Worm (Caenorhabditis elegans) whole organism, L3 larva: Measurements from ENCODE around the gene dnbp-1.

Experiments
- R02D3.7 ChIP-seq: fragments of 150-350 bp; optimal IDR thresholded peaks from 2 replicates; lab custom pipeline; 2014; ENCODE audit warnings: missing biosample characterization, missing genetic modification characterization
- ZK546.5 ChIP-seq: sonication (generic microtip); optimal IDR thresholded peaks from 2 replicates; lab custom pipeline; 2017; ENCODE audit warnings: missing biosample characterization, missing genetic modification characterization
- aly-2 ChIP-seq: fragments of 150-350 bp; optimal IDR thresholded peaks from 2 replicates; lab custom pipeline; 2014; ENCODE audit warnings: missing biosample characterization, missing genetic modification characterization
- ama-1 ChIP-seq: fragments of 150-350 bp; optimal IDR thresholded peaks from 2 replicates; lab custom pipeline; 2018
- ceh-16 ChIP-seq: sonication (generic microtip); optimal IDR thresholded peaks from 2 replicates; lab custom pipeline; 2017; ENCODE audit warnings: missing biosample characterization, missing genetic modification characterization
- ceh-28 ChIP-seq: fragments of 150-350 bp; optimal IDR thresholded peaks from 2 replicates; lab custom pipeline; 2014; ENCODE audit warnings: missing biosample characterization, missing genetic modification reagents, missing genetic modification characterization
- ceh-82 ChIP-seq: fragments of 150-350 bp; optimal IDR thresholded peaks from 2 replicates; lab custom pipeline; 2014; ENCODE audit warnings: missing biosample characterization, missing genetic modification characterization
- ceh-9 ChIP-seq: sonication (generic microtip); optimal IDR thresholded peaks from 2 replicates; lab custom pipeline; 2018; ENCODE audit warnings: missing biosample characterization, missing genetic modification characterization
- daf-12 ChIP-seq: fragments of 150-350 bp; optimal IDR thresholded peaks from 2 replicates; lab custom pipeline; 2014; ENCODE audit warnings: missing biosample characterization, missing genetic modification reagents, missing genetic modification characterization
- egl-27 ChIP-seq: sonication (generic microtip); optimal IDR thresholded peaks from 4 replicates; lab custom pipeline; 2017; ENCODE audit warnings: missing biosample characterization, missing genetic modification reagents, missing genetic modification characterization
- egl-5 ChIP-seq: fragments of 150-350 bp; optimal IDR thresholded peaks from 2 replicates; lab custom pipeline; 2017; ENCODE audit warnings: missing biosample characterization, missing genetic modification reagents, missing genetic modification characterization, inconsistent platforms
- elt-1 ChIP-seq: fragments of 150-350 bp; optimal IDR thresholded peaks from 2 replicates; lab custom pipeline; 2014; ENCODE audit warnings: missing biosample characterization, missing genetic modification characterization
- elt-2 ChIP-seq: sonication (generic microtip); optimal IDR thresholded peaks from 2 replicates; lab custom pipeline; 2016; ENCODE audit warnings: missing genetic modification reagents, mild to moderate bottlenecking, missing genetic modification characterization, missing compliant biosample characterization
- elt-3 ChIP-seq, 3 experiments: fragments of 150-350 bp in 1 of 3; sonication (generic microtip) in 2 of 3; optimal IDR thresholded peaks; 2 replicates in 2 of 3; 4 replicates in 1 of 3; lab custom pipeline; 2014 to 2017; ENCODE audit warnings: missing biosample characterization in 3 of 3, missing genetic modification characterization in 3 of 3
- eor-1 ChIP-seq, 2 experiments: fragments of 150-350 bp; optimal IDR thresholded peaks; 2 replicates each; lab custom pipeline; 2014 to 2018; ENCODE audit warnings: missing biosample characterization in 2 of 2, missing genetic modification characterization in 2 of 2
- fkh-10 ChIP-seq: sonication (generic microtip); optimal IDR thresholded peaks from 2 replicates; lab custom pipeline; 2017; ENCODE audit warnings: missing biosample characterization, missing genetic modification reagents, missing genetic modification characterization
- fkh-2 ChIP-seq: fragments of 150-350 bp; optimal IDR thresholded peaks from 2 replicates; lab custom pipeline; 2014; ENCODE audit warnings: missing biosample characterization, missing genetic modification reagents, missing genetic modification characterization
- fos-1 ChIP-seq: fragments of 150-350 bp; optimal IDR thresholded peaks from 2 replicates; lab custom pipeline; 2014; ENCODE audit warnings: missing biosample characterization, missing genetic modification characterization
- hmg-11 ChIP-seq: sonication (generic microtip); optimal IDR thresholded peaks from 2 replicates; lab custom pipeline; 2016; ENCODE audit warnings: missing genetic modification characterization, missing compliant biosample characterization
- jun-1 ChIP-seq: fragments of 150-350 bp; optimal IDR thresholded peaks from 2 replicates; lab custom pipeline; 2014; ENCODE audit warnings: missing biosample characterization, missing genetic modification reagents, missing genetic modification characterization
- lin-15B ChIP-seq: fragments of 150-350 bp; optimal IDR thresholded peaks from 2 replicates; lab custom pipeline; 2014; ENCODE audit warnings: missing biosample characterization, missing genetic modification characterization
- lin-39 ChIP-seq: fragments of 150-350 bp; optimal IDR thresholded peaks from 2 replicates; lab custom pipeline; 2018; ENCODE audit warnings: missing biosample characterization, missing genetic modification reagents, missing genetic modification characterization
- lsy-12 ChIP-seq: sonication (generic microtip); optimal IDR thresholded peaks from 2 replicates; lab custom pipeline; 2016; ENCODE audit warnings: mild to moderate bottlenecking, missing genetic modification characterization, missing compliant biosample characterization
- mdl-1 ChIP-seq: fragments of 150-350 bp; optimal IDR thresholded peaks from 2 replicates; lab custom pipeline; 2014; ENCODE audit warnings: missing biosample characterization, missing genetic modification characterization
- mml-1 ChIP-seq: fragments of 150-350 bp; sonication (generic microtip); optimal IDR thresholded peaks from 3 replicates; lab custom pipeline; 2014; ENCODE audit warnings: missing biosample characterization, missing genetic modification characterization
- nfya-1 ChIP-seq: sonication (generic microtip); optimal IDR thresholded peaks from 2 replicates; lab custom pipeline; 2017; ENCODE audit warnings: missing genetic modification characterization, mild to moderate bottlenecking, missing compliant biosample characterization, antibody characterized with exemption, moderate library complexity; ENCODE audit not compliant: insufficient read depth
- nhr-11 ChIP-seq: fragments of 150-350 bp; optimal IDR thresholded peaks from 2 replicates; lab custom pipeline; 2014; ENCODE audit warnings: missing biosample characterization, missing genetic modification characterization
- nhr-12 ChIP-seq: fragments of 150-350 bp; optimal IDR thresholded peaks from 2 replicates; lab custom pipeline; 2014; ENCODE audit warnings: missing biosample characterization, missing genetic modification characterization
- nhr-23 ChIP-seq: fragments of 150-350 bp; optimal IDR thresholded peaks from 2 replicates; lab custom pipeline; 2014; ENCODE audit warnings: missing biosample characterization, missing genetic modification reagents, missing genetic modification characterization
- nhr-237 ChIP-seq: fragments of 150-350 bp; optimal IDR thresholded peaks from 2 replicates; lab custom pipeline; 2014; ENCODE audit warnings: missing biosample characterization, missing genetic modification characterization
- nhr-25 ChIP-seq: sonication (generic microtip); optimal IDR thresholded peaks from 2 replicates; lab custom pipeline; 2017; ENCODE audit warnings: missing biosample characterization, missing genetic modification characterization
- nhr-28 ChIP-seq: fragments of 150-350 bp; optimal IDR thresholded peaks from 2 replicates; lab custom pipeline; 2014; ENCODE audit warnings: missing biosample characterization, missing genetic modification characterization
- nhr-43 ChIP-seq: sonication (generic microtip); optimal IDR thresholded peaks from 2 replicates; lab custom pipeline; 2016; ENCODE audit warnings: mild to moderate bottlenecking, missing genetic modification characterization, missing compliant biosample characterization; ENCODE audit not compliant: poor library complexity, severe bottlenecking
- nhr-67 ChIP-seq: fragments of 150-350 bp; optimal IDR thresholded peaks from 2 replicates; lab custom pipeline; 2014; ENCODE audit warnings: missing biosample characterization, missing genetic modification characterization
- nhr-76 ChIP-seq: fragments of 150-350 bp; sonication (generic microtip); optimal IDR thresholded peaks from 5 replicates; lab custom pipeline; 2014; ENCODE audit warnings: missing biosample characterization, missing genetic modification characterization
- nhr-77 ChIP-seq: fragments of 150-350 bp; optimal IDR thresholded peaks from 2 replicates; lab custom pipeline; 2014; ENCODE audit warnings: missing biosample characterization, missing genetic modification characterization
- pha-4 ChIP-seq: fragments of 150-350 bp; optimal IDR thresholded peaks from 2 replicates; lab custom pipeline; 2014; ENCODE audit warnings: missing biosample characterization, missing genetic modification reagents, missing genetic modification characterization
- pqm-1 ChIP-seq: fragments of 150-350 bp; optimal IDR thresholded peaks from 2 replicates; lab custom pipeline; 2017; ENCODE audit warnings: missing biosample characterization, missing genetic modification characterization, inconsistent platforms
- sea-2 ChIP-seq: fragments of 150-350 bp; sonication (generic microtip); optimal IDR thresholded peaks from 4 replicates; lab custom pipeline; 2014; ENCODE audit warnings: missing biosample characterization, missing genetic modification reagents, missing genetic modification characterization
- skn-1 ChIP-seq: fragments of 150-350 bp; optimal IDR thresholded peaks from 2 replicates; lab custom pipeline; 2014; ENCODE audit warnings: missing biosample characterization, missing genetic modification characterization
- snpc-4 ChIP-seq: fragments of 150-350 bp; optimal IDR thresholded peaks from 2 replicates; lab custom pipeline; 2014; ENCODE audit warnings: missing biosample characterization, missing genetic modification characterization
- tbx-2 ChIP-seq: sonication (generic microtip); optimal IDR thresholded peaks from 2 replicates; lab custom pipeline; 2016; ENCODE audit warnings: mild to moderate bottlenecking, missing genetic modification characterization, missing compliant biosample characterization
- unc-39 ChIP-seq: sonication (generic microtip); optimal IDR thresholded peaks from 4 replicates; lab custom pipeline; 2017; ENCODE audit warnings: missing biosample characterization, missing genetic modification characterization
- unc-62 ChIP-seq: fragments of 150-350 bp; sonication (generic microtip); optimal IDR thresholded peaks from 4 replicates; lab custom pipeline; 2014; ENCODE audit warnings: missing biosample characterization, missing genetic modification reagents, missing genetic modification characterization
- zag-1 ChIP-seq: fragments of 150-350 bp; optimal IDR thresholded peaks from 2 replicates; lab custom pipeline; 2014; ENCODE audit warnings: missing biosample characterization, missing genetic modification characterization
- ztf-11 ChIP-seq: fragments of 150-350 bp; optimal IDR thresholded peaks from 2 replicates; lab custom pipeline; 2014; ENCODE audit warnings: missing biosample characterization, missing genetic modification characterization
- ztf-4 ChIP-seq: fragments of 150-350 bp; optimal IDR thresholded peaks from 2 replicates; lab custom pipeline; 2014; ENCODE audit warnings: missing biosample characterization, missing genetic modification characterization

Gene dnbp-1

ce11 chrIV:13979797-13980459 lies at the start of gene dnbp-1:
Gene dnbp-1 (minus strand): TSS chrIV:13979847.
- TF ChIP-seq nhr-28 (tag; lab: Kevin White, UChicago) (no peak), lsy-12 (tag; lab: Kevin White, UChicago) (no peak), pqm-1 (tag; lab: Kevin White, UChicago) (no peak), ztf-4 (tag; lab: Kevin White, UChicago) (no peak), ZK546.5 (tag; lab: Kevin White, UChicago) (no peak), sea-2 (peak; percentile 48), nhr-23 (tag; lab: Kevin White, UChicago) (no peak), ztf-11 (tag; lab: Kevin White, UChicago) (no peak), tbx-2 (tag; lab: Kevin White, UChicago) (no peak), aly-2 (tag; lab: Kevin White, UChicago) (no peak), nhr-76 (no peak), elt-1 (no peak), daf-12 (tag; lab: Kevin White, UChicago) (no peak), nhr-237 (no peak), egl-5 (tag; lab: Kevin White, UChicago) (peak; percentile 78), elt-3 (tag; optimal IDR thresholded peaks at IDR 0.05; lab: Kevin White, UChicago) (no peak), jun-1 (no peak), fkh-10 (GFP tag; lab: Kevin White, UChicago) (peak; percentile 63), nhr-11 (tag; lab: Kevin White, UChicago) (no peak), elt-2 (peak; percentile 55), hmg-11 (peak; percentile 75), lin-15B (tag; lab: Kevin White, UChicago) (peak; percentile 90), unc-62 (GFP tag; lab: Kevin White, UChicago) (no peak), nfya-1 (peak; percentile 86), eor-1 (tag; optimal IDR thresholded peaks at IDR 0.05; lab: Kevin White, UChicago) (no peak), lin-39 (tag; lab: Kevin White, UChicago) (peak; percentile 80), ceh-28 (tag; lab: Kevin White, UChicago) (peak; percentile 76), nhr-67 (tag; lab: Kevin White, UChicago) (no peak), egl-27 (tag; lab: Kevin White, UChicago) (no peak), ceh-9 (tag; lab: Kevin White, UChicago) (no peak), fos-1 (tag; lab: Kevin White, UChicago) (no peak), unc-39 (tag; lab: Kevin White, UChicago) (no peak), fkh-2 (no peak), nhr-77 (tag; lab: Kevin White, UChicago) (no peak), ceh-82 (tag; lab: Kevin White, UChicago) (no peak), pha-4 (tag; lab: Kevin White, UChicago) (peak; percentile 86), mdl-1 (no peak), nhr-43 (tag; lab: Kevin White, UChicago) (no peak), nhr-25 (peak; percentile 30), skn-1 (tag; lab: Kevin White, UChicago) (peak; percentile 5), ama-1 (no peak), ceh-16 (tag; lab: Kevin White, UChicago) (no peak), snpc-4 (tag; lab: Kevin White, UChicago) (peak; percentile 87), nhr-12 (tag; lab: Kevin White, UChicago) (no peak), R02D3.7 (tag; lab: Kevin White, UChicago) (no peak), zag-1 (tag; lab: Kevin White, UChicago) (no peak), mml-1 (tag; lab: Kevin White, UChicago) (no peak)
